Fruit fly (Drosophila melanogaster): ENCODE results near the gene Wnt10.

The Wnt10 gene

DNA sequence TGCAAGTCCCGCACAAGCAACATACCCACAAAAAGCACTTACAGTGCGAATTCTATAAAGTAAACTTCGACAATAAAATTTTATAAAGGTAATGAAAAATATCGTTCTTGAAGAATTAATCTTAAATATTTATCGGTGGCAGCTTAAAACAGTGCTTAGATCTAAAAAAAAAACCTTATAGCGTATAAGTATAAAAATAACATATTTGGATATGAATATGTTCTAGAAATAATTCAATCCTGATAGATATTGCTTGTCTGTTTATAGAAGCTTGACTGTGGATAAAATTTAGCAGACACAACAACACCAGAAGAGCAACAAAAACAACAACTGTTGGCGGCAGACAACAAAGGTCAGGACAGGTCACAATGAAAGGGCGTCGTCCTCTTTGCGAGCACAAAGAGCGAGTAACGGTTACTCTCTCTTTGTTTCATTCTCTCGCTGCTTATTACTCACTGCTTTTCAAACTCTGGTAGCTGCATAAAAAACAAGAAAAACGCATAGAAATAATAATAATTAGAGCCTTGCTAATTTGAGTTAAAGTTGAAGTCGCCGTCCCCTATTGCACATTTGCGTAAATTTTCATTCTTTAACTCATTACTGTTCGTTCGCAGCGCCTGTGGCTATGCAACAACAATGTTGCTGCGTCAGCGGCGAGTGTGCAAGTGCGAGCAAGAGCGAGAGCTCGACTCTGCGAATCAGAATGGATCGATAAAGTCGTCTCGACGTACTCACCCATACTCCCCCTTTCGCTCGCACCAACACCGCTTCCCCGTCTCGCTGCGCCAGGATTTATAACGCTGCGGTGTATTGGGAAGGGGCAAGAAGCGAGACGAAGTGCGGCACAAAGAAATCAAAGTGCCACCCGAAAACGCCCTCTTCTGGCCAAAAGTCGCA is 56.5 kb downstream of the Wnt10 start (continued):
- TF ChIP-seq CG11723 (GFP tag; optimal IDR thresholded peaks at IDR 0.05) = no peak
- peak; percentile 40; the same call in 1 of the 2 replicates for TF ChIP-seq CG14014 (GFP tag; IDR thresholded peaks at IDR 0.05)
- TF ChIP-seq hth (optimal IDR thresholded peaks at IDR 0.05) = no peak
- TF ChIP-seq lab (GFP tag; optimal IDR thresholded peaks at IDR 0.05) = peak; percentile 22
- peak; percentile 18 for TF ChIP-seq lilli (GFP tag; optimal IDR thresholded peaks at IDR 0.05)
- peak; percentile 68 for TF ChIP-seq CG2120 (GFP tag; optimal IDR thresholded peaks at IDR 0.05)
- no peak for TF ChIP-seq CG14860 (GFP tag; IDR thresholded peaks at IDR 0.05; ENCODE audit: partially characterized antibody)
- no peak for TF ChIP-seq CG15073 (GFP tag; optimal IDR thresholded peaks at IDR 0.05)
- no peak for TF ChIP-seq CG8388 (GFP tag; optimal IDR thresholded peaks at IDR 0.05)
- TF ChIP-seq cwo (GFP tag; optimal IDR thresholded peaks at IDR 0.05) = peak; percentile 21
- TF ChIP-seq CG17328 (GFP tag; IDR thresholded peaks at IDR 0.05) = 0 out of 2 replicates have a peak, but pooled peaks have one; percentile 4
- no peak for TF ChIP-seq CG10274 (GFP tag; optimal IDR thresholded peaks at IDR 0.05)
- peak; percentile 16 for TF ChIP-seq nom (GFP tag; optimal IDR thresholded peaks at IDR 0.05)
- TF ChIP-seq ci (GFP tag; IDR thresholded peaks at IDR 0.05) = 0 out of 3 replicates have a peak, but pooled peaks have one; percentile 50
- peak; percentile 53 for TF ChIP-seq Nf-YB (GFP tag; optimal IDR thresholded peaks at IDR 0.05)
- no peak for TF ChIP-seq HmgZ (tag; optimal IDR thresholded peaks at IDR 0.05)
- peak; percentile 26; the same call in 1 of the 2 replicates for TF ChIP-seq Rfx (GFP tag; IDR thresholded peaks at IDR 0.05)
- TF ChIP-seq Mes4 (GFP tag; optimal IDR thresholded peaks at IDR 0.05) = no peak
- TF ChIP-seq CG12219 (GFP tag; optimal IDR thresholded peaks at IDR 0.05) = no peak
- TF ChIP-seq Trl (optimal IDR thresholded peaks at IDR 0.05) = peak; percentile 29 to 40
- TF ChIP-seq Trl (GFP tag; optimal IDR thresholded peaks at IDR 0.05) = no peak
- TF ChIP-seq zen2 (GFP tag; IDR thresholded peaks at IDR 0.05; ENCODE audit: partially characterized antibody) = 0 out of 3 replicates have a peak, but pooled peaks have one; percentile 35
- TF ChIP-seq CG10366 (GFP tag; IDR thresholded peaks at IDR 0.05) = no peak
- TF ChIP-seq danr (GFP tag; IDR thresholded peaks at IDR 0.05) = no peak
- TF ChIP-seq CG11504 (tag; optimal IDR thresholded peaks at IDR 0.05) = peak; percentile 48
- no peak for TF ChIP-seq peb (GFP tag; IDR thresholded peaks at IDR 0.05)
- TF ChIP-seq CG4282 (GFP tag; optimal IDR thresholded peaks at IDR 0.05) = no peak
- TF ChIP-seq Fer3 (tag; optimal IDR thresholded peaks at IDR 0.05) = peak; percentile 32
- TF ChIP-seq Dek (tag; optimal IDR thresholded peaks at IDR 0.05) = peak; percentile 13
- TF ChIP-seq gsb (GFP tag; IDR thresholded peaks at IDR 0.05) = no peak
- peak; percentile 7; the same call in 1 of the 2 replicates for TF ChIP-seq Adf1 (GFP tag; IDR thresholded peaks at IDR 0.05)
- no peak for TF ChIP-seq CG18011 (GFP tag; optimal IDR thresholded peaks at IDR 0.05)
- TF ChIP-seq her (GFP tag; optimal IDR thresholded peaks at IDR 0.05) = no peak
- TF ChIP-seq CG3163 (GFP tag; optimal IDR thresholded peaks at IDR 0.05) = no peak
- TF ChIP-seq Oaz (GFP tag; IDR thresholded peaks at IDR 0.05) = no peak
- TF ChIP-seq H15 (GFP tag; IDR thresholded peaks at IDR 0.05) = 0 out of 3 replicates have a peak, but pooled peaks have one; percentile 10
- TF ChIP-seq seq (GFP tag; IDR thresholded peaks at IDR 0.05) = no peak
- TF ChIP-seq gem (tag; optimal IDR thresholded peaks at IDR 0.05) = peak; percentile 63
- TF ChIP-seq CG18619 (GFP tag; optimal IDR thresholded peaks at IDR 0.05) = no peak
- TF ChIP-seq Med (GFP tag) = peak; percentile 81
- TF ChIP-seq nmo (GFP tag; optimal IDR thresholded peaks at IDR 0.05) = peak; percentile 16
- peak; percentile 68 for TF ChIP-seq pros (GFP tag; optimal IDR thresholded peaks at IDR 0.05)
- TF ChIP-seq CG13424 (tag; optimal IDR thresholded peaks at IDR 0.05) = peak; percentile 48
- peak; percentile 50 for TF ChIP-seq CG15479 (GFP tag; optimal IDR thresholded peaks at IDR 0.05)
- no peak for TF ChIP-seq ac (GFP tag; optimal IDR thresholded peaks at IDR 0.05)
- TF ChIP-seq chm (GFP tag; IDR thresholded peaks at IDR 0.05) = no peak; the same call in 1 of the 2 replicates
- TF ChIP-seq CG8359 (GFP tag; optimal IDR thresholded peaks at IDR 0.05; ENCODE audit: borderline replicate concordance) = no peak
- peak; percentile 38 for TF ChIP-seq CG7839 (tag; optimal IDR thresholded peaks at IDR 0.05)
